Fruit fly (Drosophila melanogaster): ENCODE results near the gene Oga.

DNA sequence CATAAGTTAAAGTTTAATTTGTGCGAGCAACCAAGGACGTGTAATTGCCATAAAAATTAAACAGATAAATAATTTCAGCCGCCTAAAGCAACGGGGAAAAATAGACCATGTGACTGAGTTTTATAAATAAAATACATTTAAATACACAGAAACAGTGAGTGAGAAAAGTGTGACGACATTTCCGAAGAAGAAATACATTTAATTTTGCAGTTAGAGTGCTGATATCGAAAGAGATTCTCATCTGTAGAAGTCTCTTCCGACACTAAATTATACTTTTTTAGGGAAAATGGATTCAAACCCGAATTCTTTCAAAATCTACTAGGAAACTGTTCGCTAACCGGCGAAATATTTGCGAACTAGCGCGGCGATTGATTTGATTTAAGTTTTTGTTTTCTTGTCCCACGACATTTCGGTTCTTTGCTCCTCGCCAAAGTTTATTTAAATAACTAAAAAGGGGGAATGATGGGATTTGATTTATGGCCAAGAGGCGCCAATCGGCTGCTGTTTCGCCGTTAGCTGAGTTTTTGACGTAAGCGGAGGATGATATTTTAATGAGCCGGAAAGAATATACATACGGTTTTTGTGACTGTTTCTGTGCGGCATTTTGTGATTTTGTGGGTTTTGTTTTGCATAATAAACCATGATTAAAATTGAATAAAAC is 29.2 kb upstream of the Oga start:
- TF ChIP-seq CG7045 (GFP tag; optimal IDR thresholded peaks at IDR 0.05) (no peak), CG7101 (tag; optimal IDR thresholded peaks at IDR 0.05) (no peak), CG12768 (GFP tag; optimal IDR thresholded peaks at IDR 0.05) (no peak), CG5204 (GFP tag; optimal IDR thresholded peaks at IDR 0.05) (no peak), ovo (GFP tag; optimal IDR thresholded peaks at IDR 0.05) (no peak), Hr96 (GFP tag; optimal IDR thresholded peaks at IDR 0.05) (no peak), cic (GFP tag; optimal IDR thresholded peaks at IDR 0.05) (no peak)

Data from whole organism, adult.